Worm (Caenorhabditis elegans) whole organism, L3 larva: Measurements from ENCODE around the gene taf-9.

ENCODE experiments used
- ZK546.5 ChIP-seq: sonication (generic microtip); optimal IDR thresholded peaks from 2 replicates; lab custom pipeline; 2017; ENCODE audit warnings: missing biosample characterization, missing genetic modification characterization
- ceh-16 ChIP-seq: sonication (generic microtip); optimal IDR thresholded peaks from 2 replicates; lab custom pipeline; 2017; ENCODE audit warnings: missing biosample characterization, missing genetic modification characterization
- ceh-28 ChIP-seq: fragments of 150-350 bp; optimal IDR thresholded peaks from 2 replicates; lab custom pipeline; 2014; ENCODE audit warnings: missing biosample characterization, missing genetic modification reagents, missing genetic modification characterization
- ceh-9 ChIP-seq: sonication (generic microtip); optimal IDR thresholded peaks from 2 replicates; lab custom pipeline; 2018; ENCODE audit warnings: missing biosample characterization, missing genetic modification characterization
- daf-12 ChIP-seq: fragments of 150-350 bp; optimal IDR thresholded peaks from 2 replicates; lab custom pipeline; 2014; ENCODE audit warnings: missing biosample characterization, missing genetic modification reagents, missing genetic modification characterization
- egl-27 ChIP-seq: sonication (generic microtip); optimal IDR thresholded peaks from 4 replicates; lab custom pipeline; 2017; ENCODE audit warnings: missing biosample characterization, missing genetic modification reagents, missing genetic modification characterization
- egl-5 ChIP-seq: fragments of 150-350 bp; optimal IDR thresholded peaks from 2 replicates; lab custom pipeline; 2017; ENCODE audit warnings: missing biosample characterization, missing genetic modification reagents, missing genetic modification characterization, inconsistent platforms
- elt-1 ChIP-seq: fragments of 150-350 bp; optimal IDR thresholded peaks from 2 replicates; lab custom pipeline; 2014; ENCODE audit warnings: missing biosample characterization, missing genetic modification characterization
- elt-2 ChIP-seq: sonication (generic microtip); optimal IDR thresholded peaks from 2 replicates; lab custom pipeline; 2016; ENCODE audit warnings: missing genetic modification reagents, mild to moderate bottlenecking, missing genetic modification characterization, missing compliant biosample characterization
- elt-3 ChIP-seq, 3 experiments: fragments of 150-350 bp in 1 of 3; sonication (generic microtip) in 2 of 3; optimal IDR thresholded peaks; 2 replicates in 2 of 3; 4 replicates in 1 of 3; lab custom pipeline; 2014 to 2017; ENCODE audit warnings: missing biosample characterization in 3 of 3, missing genetic modification characterization in 3 of 3
- fkh-10 ChIP-seq: sonication (generic microtip); optimal IDR thresholded peaks from 2 replicates; lab custom pipeline; 2017; ENCODE audit warnings: missing biosample characterization, missing genetic modification reagents, missing genetic modification characterization
- fkh-2 ChIP-seq: fragments of 150-350 bp; optimal IDR thresholded peaks from 2 replicates; lab custom pipeline; 2014; ENCODE audit warnings: missing biosample characterization, missing genetic modification reagents, missing genetic modification characterization
- fos-1 ChIP-seq: fragments of 150-350 bp; optimal IDR thresholded peaks from 2 replicates; lab custom pipeline; 2014; ENCODE audit warnings: missing biosample characterization, missing genetic modification characterization
- hmg-11 ChIP-seq: sonication (generic microtip); optimal IDR thresholded peaks from 2 replicates; lab custom pipeline; 2016; ENCODE audit warnings: missing genetic modification characterization, missing compliant biosample characterization
- lin-15B ChIP-seq: fragments of 150-350 bp; optimal IDR thresholded peaks from 2 replicates; lab custom pipeline; 2014; ENCODE audit warnings: missing biosample characterization, missing genetic modification characterization
- lsy-12 ChIP-seq: sonication (generic microtip); optimal IDR thresholded peaks from 2 replicates; lab custom pipeline; 2016; ENCODE audit warnings: mild to moderate bottlenecking, missing genetic modification characterization, missing compliant biosample characterization
- mdl-1 ChIP-seq: fragments of 150-350 bp; optimal IDR thresholded peaks from 2 replicates; lab custom pipeline; 2014; ENCODE audit warnings: missing biosample characterization, missing genetic modification characterization
- mml-1 ChIP-seq: fragments of 150-350 bp; sonication (generic microtip); optimal IDR thresholded peaks from 3 replicates; lab custom pipeline; 2014; ENCODE audit warnings: missing biosample characterization, missing genetic modification characterization
- nfya-1 ChIP-seq: sonication (generic microtip); optimal IDR thresholded peaks from 2 replicates; lab custom pipeline; 2017; ENCODE audit warnings: missing genetic modification characterization, mild to moderate bottlenecking, missing compliant biosample characterization, antibody characterized with exemption, moderate library complexity; ENCODE audit not compliant: insufficient read depth
- nhr-23 ChIP-seq: fragments of 150-350 bp; optimal IDR thresholded peaks from 2 replicates; lab custom pipeline; 2014; ENCODE audit warnings: missing biosample characterization, missing genetic modification reagents, missing genetic modification characterization
- nhr-237 ChIP-seq: fragments of 150-350 bp; optimal IDR thresholded peaks from 2 replicates; lab custom pipeline; 2014; ENCODE audit warnings: missing biosample characterization, missing genetic modification characterization
- nhr-25 ChIP-seq: sonication (generic microtip); optimal IDR thresholded peaks from 2 replicates; lab custom pipeline; 2017; ENCODE audit warnings: missing biosample characterization, missing genetic modification characterization
- nhr-28 ChIP-seq: fragments of 150-350 bp; optimal IDR thresholded peaks from 2 replicates; lab custom pipeline; 2014; ENCODE audit warnings: missing biosample characterization, missing genetic modification characterization
- nhr-43 ChIP-seq: sonication (generic microtip); optimal IDR thresholded peaks from 2 replicates; lab custom pipeline; 2016; ENCODE audit warnings: mild to moderate bottlenecking, missing genetic modification characterization, missing compliant biosample characterization; ENCODE audit not compliant: poor library complexity, severe bottlenecking
- nhr-67 ChIP-seq: fragments of 150-350 bp; optimal IDR thresholded peaks from 2 replicates; lab custom pipeline; 2014; ENCODE audit warnings: missing biosample characterization, missing genetic modification characterization
- nhr-76 ChIP-seq: fragments of 150-350 bp; sonication (generic microtip); optimal IDR thresholded peaks from 5 replicates; lab custom pipeline; 2014; ENCODE audit warnings: missing biosample characterization, missing genetic modification characterization
- nhr-77 ChIP-seq: fragments of 150-350 bp; optimal IDR thresholded peaks from 2 replicates; lab custom pipeline; 2014; ENCODE audit warnings: missing biosample characterization, missing genetic modification characterization
- pha-4 ChIP-seq: fragments of 150-350 bp; optimal IDR thresholded peaks from 2 replicates; lab custom pipeline; 2014; ENCODE audit warnings: missing biosample characterization, missing genetic modification reagents, missing genetic modification characterization
- pqm-1 ChIP-seq: fragments of 150-350 bp; optimal IDR thresholded peaks from 2 replicates; lab custom pipeline; 2017; ENCODE audit warnings: missing biosample characterization, missing genetic modification characterization, inconsistent platforms
- sea-2 ChIP-seq: fragments of 150-350 bp; sonication (generic microtip); optimal IDR thresholded peaks from 4 replicates; lab custom pipeline; 2014; ENCODE audit warnings: missing biosample characterization, missing genetic modification reagents, missing genetic modification characterization
- skn-1 ChIP-seq: fragments of 150-350 bp; optimal IDR thresholded peaks from 2 replicates; lab custom pipeline; 2014; ENCODE audit warnings: missing biosample characterization, missing genetic modification characterization
- unc-39 ChIP-seq: sonication (generic microtip); optimal IDR thresholded peaks from 4 replicates; lab custom pipeline; 2017; ENCODE audit warnings: missing biosample characterization, missing genetic modification characterization
- unc-62 ChIP-seq: fragments of 150-350 bp; sonication (generic microtip); optimal IDR thresholded peaks from 4 replicates; lab custom pipeline; 2014; ENCODE audit warnings: missing biosample characterization, missing genetic modification reagents, missing genetic modification characterization
- zag-1 ChIP-seq: fragments of 150-350 bp; optimal IDR thresholded peaks from 2 replicates; lab custom pipeline; 2014; ENCODE audit warnings: missing biosample characterization, missing genetic modification characterization
- ztf-11 ChIP-seq: fragments of 150-350 bp; optimal IDR thresholded peaks from 2 replicates; lab custom pipeline; 2014; ENCODE audit warnings: missing biosample characterization, missing genetic modification characterization

taf-9 gene

DNA sequence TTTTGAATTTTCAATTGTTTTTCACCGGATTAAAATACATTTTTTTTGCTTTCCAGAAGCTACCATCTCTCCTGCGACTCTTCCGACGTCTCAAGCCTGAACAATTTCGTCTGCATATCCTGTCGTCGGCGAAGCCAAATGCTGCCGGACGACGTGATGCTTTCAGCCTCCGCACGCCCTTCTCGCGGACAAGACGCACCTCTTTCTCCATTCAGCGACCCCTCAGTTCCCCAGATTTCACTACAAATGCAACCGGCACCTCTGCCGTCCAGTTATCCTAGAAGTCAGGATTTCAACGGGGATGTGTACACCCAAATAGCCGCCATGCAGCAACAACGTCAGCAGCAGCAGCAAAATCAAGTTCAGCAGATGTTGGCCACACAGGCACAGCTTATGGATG is 20.2 kb downstream of the taf-9 start:
- TF ChIP-seq skn-1 (no peak), nhr-77 (no peak), mml-1 (tag; lab: Kevin White, UChicago) (no peak), daf-12 (tag; lab: Kevin White, UChicago) (no peak), egl-27 (tag; lab: Kevin White, UChicago) (no peak), ztf-11 (tag; lab: Kevin White, UChicago) (no peak), nhr-23 (tag; lab: Kevin White, UChicago) (no peak), egl-5 (no peak), lin-15B (tag; lab: Kevin White, UChicago) (no peak), nhr-76 (tag; lab: Kevin White, UChicago) (no peak), unc-39 (no peak), elt-1 (no peak), pqm-1 (tag; lab: Kevin White, UChicago) (no peak), nhr-237 (tag; lab: Kevin White, UChicago) (no peak), fkh-2 (tag; lab: Kevin White, UChicago) (no peak), ceh-9 (tag; lab: Kevin White, UChicago) (no peak), ceh-16 (no peak), ZK546.5 (tag; lab: Kevin White, UChicago) (no peak), nhr-25 (tag; lab: Kevin White, UChicago) (no peak)

DNA sequence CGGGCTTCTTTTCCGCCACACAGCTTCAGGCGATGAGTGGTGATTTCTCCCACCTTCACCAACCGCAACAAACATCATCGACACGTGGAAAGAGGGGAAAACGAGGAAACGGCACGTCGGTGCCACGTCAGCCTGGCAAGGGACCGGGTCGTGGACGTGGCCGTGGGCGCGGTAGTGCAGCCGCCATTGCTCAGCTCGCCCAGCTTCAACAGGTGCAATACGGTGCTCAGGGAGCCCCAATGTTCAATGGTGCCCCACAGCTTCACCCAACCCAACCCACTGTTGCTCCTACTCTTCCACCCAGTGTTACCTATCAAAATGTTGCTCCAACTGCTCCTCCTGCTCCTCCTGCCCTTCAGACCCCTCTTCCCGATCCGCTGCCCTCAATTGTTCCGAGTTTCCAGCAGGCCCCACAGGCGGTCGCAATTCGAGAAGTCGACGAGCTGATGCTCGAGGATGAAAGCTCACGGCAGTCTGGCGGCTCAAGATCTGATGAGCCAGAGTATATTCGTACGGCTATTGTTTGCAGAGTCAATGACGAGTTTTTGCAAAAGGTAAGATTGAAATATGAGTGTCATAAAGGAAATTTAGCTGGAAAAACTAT is 21.9 kb downstream of the taf-9 start:
- TF ChIP-seq pqm-1 (tag; lab: Kevin White, UChicago) (no peak), zag-1 (tag; lab: Kevin White, UChicago) (no peak), elt-2 (tag; lab: Kevin White, UChicago) (no peak), nhr-237 (tag; lab: Kevin White, UChicago) (no peak), nhr-43 (tag; lab: Kevin White, UChicago) (no peak), ceh-28 (tag; lab: Kevin White, UChicago) (no peak), mml-1 (tag; lab: Kevin White, UChicago) (no peak), egl-27 (tag; lab: Kevin White, UChicago) (no peak), nfya-1 (tag; lab: Kevin White, UChicago) (no peak), nhr-67 (tag; lab: Kevin White, UChicago) (no peak), ceh-9 (tag; lab: Kevin White, UChicago) (no peak), elt-3 (tag; optimal IDR thresholded peaks at IDR 0.05; lab: Kevin White, UChicago) (no peak), unc-62 (no peak), unc-39 (no peak), fkh-10 (GFP tag; lab: Kevin White, UChicago) (no peak), nhr-28 (tag; lab: Kevin White, UChicago) (no peak), egl-5 (no peak), sea-2 (GFP tag; lab: Kevin White, UChicago) (no peak), mdl-1 (no peak)

DNA sequence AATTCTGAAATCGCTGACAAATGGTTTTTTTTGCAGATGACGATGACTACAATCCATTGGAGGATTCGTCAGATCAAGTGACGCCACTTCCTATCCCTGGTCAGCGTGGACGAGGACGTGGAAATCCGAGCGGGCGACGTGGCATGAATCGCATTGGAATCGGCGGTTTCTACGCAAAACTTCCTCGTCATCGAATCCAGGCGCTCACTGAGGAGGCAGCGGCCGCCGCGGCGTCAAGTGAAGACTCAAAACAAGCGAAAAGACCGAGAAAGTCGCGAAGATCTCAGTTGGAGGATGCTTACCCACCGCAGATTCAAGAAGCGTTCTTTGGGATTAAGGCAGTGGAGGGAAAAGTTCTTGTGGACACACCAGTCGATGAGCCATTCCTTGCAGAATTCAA is 24.5 kb downstream of the taf-9 start:
- no peak for TF ChIP-seq elt-3 (tag; optimal IDR thresholded peaks at IDR 0.05; lab: Kevin White, UChicago)
- no peak for TF ChIP-seq nhr-77
- TF ChIP-seq fos-1: no peak
- no peak for TF ChIP-seq zag-1 (tag; lab: Kevin White, UChicago)
- TF ChIP-seq ceh-16: no peak
- TF ChIP-seq lsy-12 (tag; lab: Kevin White, UChicago): no peak
- no peak for TF ChIP-seq elt-2 (tag; lab: Kevin White, UChicago)
- TF ChIP-seq pha-4: no peak

DNA sequence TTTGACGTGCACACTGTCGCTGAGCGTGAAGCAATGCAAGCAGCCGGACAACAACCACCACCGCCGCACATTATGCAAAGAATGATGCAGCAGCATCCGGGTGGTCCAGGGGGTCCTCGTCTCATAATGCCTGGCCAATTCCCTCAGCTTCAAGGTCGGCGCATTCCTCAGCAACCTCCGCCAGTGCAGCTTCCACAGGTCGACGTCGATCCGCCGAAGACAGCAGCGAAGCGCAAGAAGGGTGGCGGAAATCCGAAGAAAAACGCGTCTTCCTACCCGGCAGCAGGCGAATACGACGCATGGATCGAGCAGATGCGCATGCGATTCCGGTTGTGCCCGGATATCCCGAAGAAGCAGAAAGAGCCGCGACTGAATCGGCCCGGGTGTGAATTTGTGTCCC is 27.3 kb downstream of the taf-9 start:
- TF ChIP-seq nhr-77 (no peak), hmg-11 (no peak), lin-15B (tag; lab: Kevin White, UChicago) (no peak), fkh-2 (tag; lab: Kevin White, UChicago) (no peak), ztf-11 (tag; lab: Kevin White, UChicago) (no peak), ceh-16 (no peak)
